Worm (Caenorhabditis elegans) whole organism, L1 larva: Measurements from ENCODE around the gene Y7A5A.5.

Source experiments
- C04F5.9 ChIP-seq: sonication (generic microtip); optimal IDR thresholded peaks from 2 replicates; lab custom pipeline; 2016; ENCODE audit warnings: missing genetic modification characterization, missing compliant biosample characterization
- C34B4.2 ChIP-seq: sonication (generic microtip); optimal IDR thresholded peaks from 2 replicates; lab custom pipeline; 2017; ENCODE audit warnings: mild to moderate bottlenecking, missing genetic modification characterization, missing compliant biosample characterization
- F16B12.6 ChIP-seq: fragments of 150-350 bp; optimal IDR thresholded peaks from 2 replicates; lab custom pipeline; 2014; ENCODE audit warnings: missing biosample characterization, missing genetic modification characterization
- Y116A8C.19 ChIP-seq: sonication (generic microtip); optimal IDR thresholded peaks from 2 replicates; lab custom pipeline; 2016; ENCODE audit warnings: missing compliant biosample characterization, missing genetic modification characterization, borderline replicate concordance
- aly-2 ChIP-seq: fragments of 150-350 bp; optimal IDR thresholded peaks from 2 replicates; lab custom pipeline; 2014; ENCODE audit warnings: missing biosample characterization, missing genetic modification characterization
- ama-1 ChIP-seq: fragments of 150-350 bp; optimal IDR thresholded peaks from 2 replicates; lab custom pipeline; 2014
- ceh-63 ChIP-seq: fragments of 200-800 bp; sonication (Bioruptor generic); optimal IDR thresholded peaks from 2 replicates; lab custom pipeline; 2018; ENCODE audit warnings: mild to moderate bottlenecking, missing genetic modification characterization, missing compliant biosample characterization
- ceh-8 ChIP-seq: fragments of 200-800 bp; sonication (Bioruptor generic); optimal IDR thresholded peaks from 2 replicates; lab custom pipeline; 2018; ENCODE audit warnings: mild to moderate bottlenecking, missing genetic modification characterization, moderate library complexity, missing compliant biosample characterization
- ceh-82 ChIP-seq, 3 experiments: fragments of 150-350 bp in 1 of 3; sonication (generic microtip) in 2 of 3; optimal IDR thresholded peaks; 2 replicates each; lab custom pipeline; 2014 to 2017; ENCODE audit warnings: missing biosample characterization in 3 of 3, missing genetic modification characterization in 3 of 3
- ceh-90 ChIP-seq: sonication (generic microtip); optimal IDR thresholded peaks from 2 replicates; lab custom pipeline; 2016; ENCODE audit warnings: missing genetic modification characterization, missing compliant biosample characterization
- dpl-1 ChIP-seq, 3 experiments: fragments of 150-350 bp in 2 of 3; sonication (generic microtip) in 1 of 3; optimal IDR thresholded peaks; 2 replicates each; lab custom pipeline; 2014 to 2017; ENCODE audit warnings: missing biosample characterization in 3 of 3, missing genetic modification characterization in 3 of 3, missing genetic modification reagents in 3 of 3
- dsc-1 ChIP-seq: sonication (generic microtip); optimal IDR thresholded peaks from 2 replicates; lab custom pipeline; 2016; ENCODE audit warnings: mild to moderate bottlenecking, missing genetic modification characterization, missing compliant biosample characterization
- efl-1 ChIP-seq, 4 experiments: fragments of 150-350 bp; optimal IDR thresholded peaks in 3 of 4; peaks in 1 of 4; 1 replicate in 1 of 4; 2 replicates in 3 of 4; lab custom pipeline; 2014; ENCODE audit warnings: missing biosample characterization in 2 of 4, missing genetic modification characterization in 2 of 4, missing genetic modification reagents in 2 of 4
- egl-13 ChIP-seq: sonication (generic microtip); optimal IDR thresholded peaks from 2 replicates; lab custom pipeline; 2016; ENCODE audit warnings: missing genotype, missing genetic modification reagents, missing genetic modification characterization, missing compliant biosample characterization
- egl-27 ChIP-seq, 2 experiments: fragments of 150-350 bp in 1 of 2; sonication (generic microtip); optimal IDR thresholded peaks; 3 replicates each; lab custom pipeline; 2017 to 2018; ENCODE audit warnings: missing biosample characterization in 2 of 2, missing genetic modification characterization in 2 of 2, missing genetic modification reagents in 2 of 2
- elt-2 ChIP-seq: sonication (generic microtip); optimal IDR thresholded peaks from 2 replicates; lab custom pipeline; 2016; ENCODE audit warnings: missing genetic modification characterization, mild to moderate bottlenecking, inconsistent platforms, missing compliant biosample characterization, missing genetic modification reagents
- fkh-4 ChIP-seq: sonication (generic microtip); optimal IDR thresholded peaks from 2 replicates; lab custom pipeline; 2016; ENCODE audit warnings: missing compliant biosample characterization, missing genetic modification characterization, borderline replicate concordance
- grh-1 ChIP-seq: fragments of 200-800 bp; sonication (Bioruptor generic); IDR thresholded peaks from 2 replicates; pipeline ENCODE4 v1.3.6; 2022; ENCODE audit warnings: missing genetic modification reagents, missing genetic modification characterization, missing compliant biosample characterization
- hlh-17 ChIP-seq: fragments of 200-800 bp; sonication (Bioruptor generic); optimal IDR thresholded peaks from 2 replicates; lab custom pipeline; 2018; ENCODE audit warnings: missing genetic modification characterization, mild to moderate bottlenecking, missing compliant biosample characterization, moderate library complexity, borderline replicate concordance
- hpl-2 ChIP-seq: fragments of 150-350 bp; optimal IDR thresholded peaks from 2 replicates; lab custom pipeline; 2014; ENCODE audit warnings: missing biosample characterization, missing genetic modification reagents, missing genetic modification characterization
- irx-1 ChIP-seq: sonication (generic microtip); optimal IDR thresholded peaks from 2 replicates; lab custom pipeline; 2016; ENCODE audit warnings: missing genetic modification characterization, missing compliant biosample characterization
- isw-1 ChIP-seq: fragments of 200-800 bp; sonication (Bioruptor generic); IDR thresholded peaks from 2 replicates; pipeline ENCODE4 v1.3.6; 2022; ENCODE audit warnings: missing genetic modification characterization, missing compliant biosample characterization
- lin-15B ChIP-seq: fragments of 150-350 bp; sonication (generic microtip); optimal IDR thresholded peaks from 3 replicates; lab custom pipeline; 2014; ENCODE audit warnings: missing biosample characterization, missing genetic modification characterization
- lin-35 ChIP-seq, 2 experiments: fragments of 150-350 bp; optimal IDR thresholded peaks; 2 replicates each; lab custom pipeline; 2014; ENCODE audit warnings: missing biosample characterization in 2 of 2, missing genetic modification characterization in 2 of 2, missing genetic modification reagents in 2 of 2
- lir-3 ChIP-seq: sonication (generic microtip); optimal IDR thresholded peaks from 2 replicates; lab custom pipeline; 2016; ENCODE audit warnings: mild to moderate bottlenecking, missing genetic modification characterization, moderate library complexity, missing compliant biosample characterization; ENCODE audit not compliant: poor library complexity
- lsy-2 ChIP-seq, 2 experiments: fragments of 150-350 bp; optimal IDR thresholded peaks; 2 replicates each; lab custom pipeline; 2014; ENCODE audit warnings: missing biosample characterization in 2 of 2, missing genetic modification characterization in 2 of 2
- mab-9 ChIP-seq: fragments of 200-800 bp; sonication (Bioruptor generic); IDR thresholded peaks from 2 replicates; pipeline ENCODE4 v1.3.6; 2022; ENCODE audit warnings: missing genetic modification reagents, missing genetic modification characterization, missing compliant biosample characterization
- nhr-11 ChIP-seq: fragments of 150-350 bp; optimal IDR thresholded peaks from 2 replicates; lab custom pipeline; 2014; ENCODE audit warnings: missing biosample characterization, missing genetic modification characterization
- nhr-12 ChIP-seq: sonication (generic microtip); optimal IDR thresholded peaks from 2 replicates; lab custom pipeline; 2017; ENCODE audit warnings: missing biosample characterization, missing genetic modification characterization
- nhr-20 ChIP-seq: sonication (generic microtip); optimal IDR thresholded peaks from 2 replicates; lab custom pipeline; 2016; ENCODE audit warnings: mild to moderate bottlenecking, missing genetic modification characterization, missing compliant biosample characterization
- nhr-237 ChIP-seq: fragments of 150-350 bp; optimal IDR thresholded peaks from 2 replicates; lab custom pipeline; 2014; ENCODE audit warnings: missing biosample characterization, missing genetic modification characterization
- nhr-47 ChIP-seq: sonication (generic microtip); optimal IDR thresholded peaks from 2 replicates; lab custom pipeline; 2016; ENCODE audit warnings: mild to moderate bottlenecking, missing genetic modification characterization, moderate library complexity, missing compliant biosample characterization
- nhr-76 ChIP-seq: sonication (generic microtip); optimal IDR thresholded peaks from 2 replicates; lab custom pipeline; 2017; ENCODE audit warnings: missing biosample characterization, missing genetic modification characterization
- nhr-77 ChIP-seq: fragments of 150-350 bp; optimal IDR thresholded peaks from 2 replicates; lab custom pipeline; 2014; ENCODE audit warnings: missing biosample characterization, missing genetic modification characterization
- nhr-84 ChIP-seq: sonication (generic microtip); optimal IDR thresholded peaks from 2 replicates; lab custom pipeline; 2017; ENCODE audit warnings: missing biosample characterization, missing genetic modification characterization
- nhr-90 ChIP-seq: sonication (generic microtip); optimal IDR thresholded peaks from 2 replicates; lab custom pipeline; 2016; ENCODE audit warnings: mild to moderate bottlenecking, missing genetic modification characterization, missing compliant biosample characterization; ENCODE audit not compliant: poor library complexity
- pag-3 ChIP-seq: sonication (generic microtip); optimal IDR thresholded peaks from 2 replicates; lab custom pipeline; 2017; ENCODE audit warnings: missing genetic modification characterization, mild to moderate bottlenecking, missing compliant biosample characterization, antibody characterized with exemption, borderline replicate concordance; ENCODE audit not compliant: insufficient read depth
- pax-3 ChIP-seq: fragments of 200-800 bp; sonication (Bioruptor generic); optimal IDR thresholded peaks from 2 replicates; lab custom pipeline; 2018; ENCODE audit warnings: mild to moderate bottlenecking, missing genetic modification characterization, moderate library complexity, missing compliant biosample characterization
- snpc-4 ChIP-seq: fragments of 150-350 bp; optimal IDR thresholded peaks from 2 replicates; lab custom pipeline; 2014; ENCODE audit warnings: missing biosample characterization, missing genetic modification characterization
- snu-23 ChIP-seq: sonication (generic microtip); optimal IDR thresholded peaks from 2 replicates; lab custom pipeline; 2016; ENCODE audit warnings: missing genetic modification characterization, missing compliant biosample characterization
- sox-4 ChIP-seq: sonication (generic microtip); optimal IDR thresholded peaks from 2 replicates; lab custom pipeline; 2016; ENCODE audit warnings: missing genetic modification characterization, missing compliant biosample characterization
- sptf-1 ChIP-seq: fragments of 150-350 bp; optimal IDR thresholded peaks from 2 replicates; lab custom pipeline; 2014; ENCODE audit warnings: missing biosample characterization, missing genetic modification characterization
- tbx-2 ChIP-seq: sonication (generic microtip); optimal IDR thresholded peaks from 2 replicates; lab custom pipeline; 2016; ENCODE audit warnings: missing genetic modification characterization, missing compliant biosample characterization
- unc-30 ChIP-seq: sonication (generic microtip); optimal IDR thresholded peaks from 2 replicates; lab custom pipeline; 2017; ENCODE audit warnings: missing biosample characterization, missing genetic modification characterization
- unc-98 ChIP-seq: fragments of 200-800 bp; sonication (Bioruptor generic); IDR thresholded peaks from 2 replicates; pipeline ENCODE4 v1.3.6; 2022; ENCODE audit warnings: missing genetic modification characterization, missing compliant biosample characterization
- zag-1 ChIP-seq: fragments of 150-350 bp; optimal IDR thresholded peaks from 2 replicates; lab custom pipeline; 2014; ENCODE audit warnings: missing biosample characterization, missing genetic modification characterization
- zip-4 ChIP-seq: fragments of 200-800 bp; sonication (Bioruptor generic); optimal IDR thresholded peaks from 2 replicates; lab custom pipeline; 2018; ENCODE audit warnings: mild to moderate bottlenecking, missing genetic modification characterization, moderate library complexity, missing compliant biosample characterization
- ztf-11 ChIP-seq, 2 experiments: sonication (generic microtip); optimal IDR thresholded peaks; 2 replicates each; lab custom pipeline; 2016 to 2017; ENCODE audit warnings: missing genetic modification characterization in 2 of 2, missing biosample characterization in 1 of 2, missing compliant biosample characterization in 1 of 2
- ztf-4 ChIP-seq: fragments of 150-350 bp; optimal IDR thresholded peaks from 2 replicates; lab custom pipeline; 2014; ENCODE audit warnings: missing biosample characterization, missing genetic modification characterization

Y7A5A.5 gene

ce11 chrX:15742310-15742709, 44.3 kb downstream of the Y7A5A.5 start, which contains the start of gene nhr-255:
Gene nhr-255, plus strand, starts transcription at chrX:15742610.
- TF ChIP-seq ama-1 (lab: Kevin White, UChicago) (no peak), grh-1 (GFP tag; lab: Robert Waterston, UW) (no peak), zip-4 (GFP tag; lab: Kevin White, UChicago) (no peak), sox-4 (tag; lab: Kevin White, UChicago) (no peak), dsc-1 (tag; lab: Kevin White, UChicago) (peak; percentile 37), fkh-4 (tag; lab: Kevin White, UChicago) (no peak)

ce11 chrX:15741852-15742251, 44.8 kb downstream of the Y7A5A.5 start:
- TF ChIP-seq hpl-2 (GFP tag; lab: Kevin White, UChicago) (no peak), egl-13 (peak; percentile 42), isw-1 (GFP tag; lab: Robert Waterston, UW) (peak; percentile 12; the same call in 1 of the 2 replicates), ztf-11 (tag; optimal IDR thresholded peaks at IDR 0.05; lab: Kevin White, UChicago) (no peak), snpc-4 (tag; lab: Kevin White, UChicago) (peak; percentile 49), aly-2 (tag; lab: Kevin White, UChicago) (no peak), ama-1 (lab: Kevin White, UChicago) (no peak), unc-98 (no peak), lin-35 (GFP tag; optimal IDR thresholded peaks at IDR 0.05; lab: Kevin White, UChicago) (peak; percentile 32 to 70), nhr-84 (tag; lab: Kevin White, UChicago) (no peak), nhr-76 (peak; percentile 55), ceh-82 (tag; optimal IDR thresholded peaks at IDR 0.05; lab: Kevin White, UChicago) (peak; percentile 30 to 83 (median 82)), Y116A8C.19 (no peak), efl-1 (optimal IDR thresholded peaks at IDR 0.05; lab: Kevin White, UChicago) (peak; percentile 24 to 26), efl-1 (GFP tag; optimal IDR thresholded peaks at IDR 0.05 in 1 of 2; lab: Kevin White, UChicago) (peak in 1 of 2 experiments; percentile 90), zag-1 (tag; lab: Kevin White, UChicago) (no peak), sptf-1 (tag; lab: Kevin White, UChicago) (no peak), nhr-77 (peak; percentile 44), nhr-237 (tag; lab: Kevin White, UChicago) (no peak), elt-2 (tag; lab: Kevin White, UChicago) (no peak), C04F5.9 (tag; lab: Kevin White, UChicago) (no peak), lin-15B (tag; lab: Kevin White, UChicago) (peak; percentile 83), pag-3 (tag; lab: Kevin White, UChicago) (no peak), hlh-17 (GFP tag; lab: Kevin White, UChicago) (no peak), pax-3 (tag; lab: Kevin White, UChicago) (no peak), nhr-12 (no peak), ceh-8 (GFP tag; lab: Kevin White, UChicago) (peak; percentile 74), unc-30 (tag; lab: Kevin White, UChicago) (no peak), lsy-2 (tag; optimal IDR thresholded peaks at IDR 0.05; lab: Kevin White, UChicago) (peak; percentile 47 to 52), nhr-20 (peak; percentile 62), F16B12.6 (peak; percentile 32), tbx-2 (tag; lab: Kevin White, UChicago) (peak; percentile 68), egl-27 (tag; optimal IDR thresholded peaks at IDR 0.05; lab: Kevin White, UChicago) (peak in 1 of 2 experiments; percentile 32), dpl-1 (GFP tag; optimal IDR thresholded peaks at IDR 0.05; lab: Kevin White, UChicago) (peak in 1 of 3 experiments; percentile 18), C34B4.2 (no peak), mab-9 (GFP tag; lab: Robert Waterston, UW) (no peak), nhr-90 (tag; lab: Kevin White, UChicago) (peak; percentile 55), nhr-11 (no peak), ceh-90 (tag; lab: Kevin White, UChicago) (no peak), sox-4 (tag; lab: Kevin White, UChicago) (peak; percentile 25), irx-1 (peak; percentile 24), lir-3 (tag; lab: Kevin White, UChicago) (peak; percentile 47), ceh-63 (GFP tag; lab: Kevin White, UChicago) (no peak), snu-23 (peak; percentile 79), nhr-47 (tag; lab: Kevin White, UChicago) (peak; percentile 74), ztf-4 (tag; lab: Kevin White, UChicago) (no peak)
